Worm (Caenorhabditis elegans) whole organism, mixed stage, embryonic: ENCODE measurements around the gene srh-258.

Experiments used
- bed-3 ChIP-seq: fragments of 200-800 bp; sonication (Bioruptor generic); optimal IDR thresholded peaks from 3 replicates; lab custom pipeline; 2018; ENCODE audit warnings: mild to moderate bottlenecking, missing genetic modification characterization, moderate library complexity, missing compliant biosample characterization
- ceh-43 ChIP-seq: fragments of 200-800 bp; sonication (Bioruptor generic); optimal IDR thresholded peaks from 2 replicates; lab custom pipeline; 2018; ENCODE audit warnings: mild to moderate bottlenecking, missing genetic modification characterization, moderate library complexity, missing compliant biosample characterization
- ces-1 ChIP-seq: fragments of 150-350 bp; optimal IDR thresholded peaks from 2 replicates; lab custom pipeline; 2014; ENCODE audit warnings: missing biosample characterization, missing genetic modification reagents, missing genetic modification characterization
- cnd-1 ChIP-seq: fragments of 200-800 bp; sonication (Bioruptor generic); optimal IDR thresholded peaks from 2 replicates; lab custom pipeline; 2018; ENCODE audit warnings: mild to moderate bottlenecking, missing genetic modification characterization, missing compliant biosample characterization
- drap-1 ChIP-seq: fragments of 200-800 bp; sonication (Bioruptor generic); optimal IDR thresholded peaks from 3 replicates; lab custom pipeline; 2018; ENCODE audit warnings: mild to moderate bottlenecking, missing genetic modification characterization, missing compliant biosample characterization
- elt-1 ChIP-seq: sonication (generic microtip); optimal IDR thresholded peaks from 2 replicates; lab custom pipeline; 2017; ENCODE audit warnings: missing genetic modification characterization, mild to moderate bottlenecking, missing compliant biosample characterization, antibody characterized with exemption, moderate library complexity, borderline replicate concordance; ENCODE audit not compliant: insufficient read depth
- elt-3 ChIP-seq: fragments of 150-350 bp; optimal IDR thresholded peaks from 2 replicates; lab custom pipeline; 2014; ENCODE audit warnings: missing biosample characterization, missing genetic modification characterization
- flh-1 ChIP-seq: fragments of 200-800 bp; sonication (Bioruptor generic); optimal IDR thresholded peaks from 2 replicates; lab custom pipeline; 2018; ENCODE audit warnings: mild to moderate bottlenecking, missing genetic modification characterization, moderate library complexity, missing compliant biosample characterization
- ham-2 ChIP-seq: fragments of 200-800 bp; sonication (Bioruptor generic); optimal IDR thresholded peaks from 2 replicates; lab custom pipeline; 2018; ENCODE audit warnings: mild to moderate bottlenecking, missing genetic modification characterization, missing compliant biosample characterization
- lin-13 ChIP-seq: fragments of 150-350 bp; optimal IDR thresholded peaks from 2 replicates; lab custom pipeline; 2014; ENCODE audit warnings: missing biosample characterization, missing genetic modification characterization
- lin-32 ChIP-seq: fragments of 200-800 bp; sonication (Bioruptor generic); optimal IDR thresholded peaks from 2 replicates; lab custom pipeline; 2018; ENCODE audit warnings: mild to moderate bottlenecking, missing genetic modification characterization, missing compliant biosample characterization
- lsy-2 ChIP-seq: fragments of 150-350 bp; optimal IDR thresholded peaks from 2 replicates; lab custom pipeline; 2014; ENCODE audit warnings: missing biosample characterization, missing genetic modification characterization
- mab-5 ChIP-seq: fragments of 150-350 bp; optimal IDR thresholded peaks from 2 replicates; lab custom pipeline; 2014; ENCODE audit warnings: missing biosample characterization, missing genetic modification characterization
- mep-1 ChIP-seq: fragments of 150-350 bp; optimal IDR thresholded peaks from 2 replicates; lab custom pipeline; 2017; ENCODE audit warnings: missing biosample characterization, missing genetic modification reagents, missing genetic modification characterization, inconsistent platforms
- mls-2 ChIP-seq: sonication (generic microtip); optimal IDR thresholded peaks from 2 replicates; lab custom pipeline; 2016; ENCODE audit warnings: mild to moderate bottlenecking, missing genetic modification characterization, moderate library complexity, missing compliant biosample characterization
- nhr-28 ChIP-seq: fragments of 150-350 bp; optimal IDR thresholded peaks from 2 replicates; lab custom pipeline; 2014; ENCODE audit warnings: missing biosample characterization, missing genetic modification characterization
- nhr-76 ChIP-seq: sonication (generic microtip); optimal IDR thresholded peaks from 2 replicates; lab custom pipeline; 2017; ENCODE audit warnings: missing biosample characterization, missing genetic modification characterization
- pha-4 ChIP-seq: fragments of 150-350 bp; optimal IDR thresholded peaks from 2 replicates; lab custom pipeline; 2018; ENCODE audit warnings: missing biosample characterization, missing genetic modification reagents, missing genetic modification characterization
- snpc-4 ChIP-seq: fragments of 150-350 bp; optimal IDR thresholded peaks from 2 replicates; lab custom pipeline; 2014; ENCODE audit warnings: missing biosample characterization, missing genetic modification characterization
- sptf-1 ChIP-seq: sonication (generic microtip); optimal IDR thresholded peaks from 2 replicates; lab custom pipeline; 2017; ENCODE audit warnings: mild to moderate bottlenecking, missing genetic modification characterization, moderate library complexity, missing compliant biosample characterization
- tbx-8 ChIP-seq: fragments of 200-800 bp; sonication (Bioruptor generic); optimal IDR thresholded peaks from 2 replicates; lab custom pipeline; 2018; ENCODE audit warnings: mild to moderate bottlenecking, missing genetic modification characterization, moderate library complexity, missing compliant biosample characterization
- unc-120 ChIP-seq: sonication (generic microtip); optimal IDR thresholded peaks from 2 replicates; lab custom pipeline; 2017; ENCODE audit warnings: missing genetic modification characterization, missing compliant biosample characterization; ENCODE audit not compliant: poor library complexity, severe bottlenecking
- unc-39 ChIP-seq: fragments of 150-350 bp; optimal IDR thresholded peaks from 2 replicates; lab custom pipeline; 2014; ENCODE audit warnings: missing biosample characterization, missing genetic modification characterization
- unc-62 ChIP-seq: fragments of 150-350 bp; optimal IDR thresholded peaks from 2 replicates; lab custom pipeline; 2014; ENCODE audit warnings: missing biosample characterization, missing genetic modification reagents, missing genetic modification characterization
- zip-8 ChIP-seq: fragments of 150-350 bp; optimal IDR thresholded peaks from 2 replicates; lab custom pipeline; 2014; ENCODE audit warnings: missing biosample characterization, missing genetic modification characterization
- ztf-11 ChIP-seq: fragments of 150-350 bp; optimal IDR thresholded peaks from 2 replicates; lab custom pipeline; 2014; ENCODE audit warnings: missing biosample characterization, missing genetic modification characterization

The srh-258 gene

DNA sequence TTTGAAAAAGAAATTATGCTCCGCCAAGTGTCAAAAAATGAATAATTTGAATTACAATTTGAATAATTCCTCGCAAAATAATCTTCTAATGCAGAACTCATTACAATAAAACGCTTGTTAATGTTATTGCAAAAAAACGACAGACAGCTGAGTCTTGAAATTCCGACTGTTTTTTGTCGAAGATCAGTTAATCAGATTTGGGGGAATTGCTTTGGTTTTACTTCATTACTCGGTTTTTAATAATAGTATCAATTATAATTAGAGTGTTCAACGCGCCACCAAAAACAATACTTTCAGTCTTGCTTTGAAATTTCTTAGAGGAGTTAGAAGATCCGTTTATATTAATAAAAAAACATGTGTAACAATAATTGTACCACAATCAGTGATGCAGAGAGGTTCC, 27.1 kb upstream of the srh-258 start, which contains the start of gene srh-122:
Gene srh-122 (minus strand): TSS at position 101 of the 400 bp plus-strand sequence.
- no peak for TF ChIP-seq nhr-76
- no peak for TF ChIP-seq elt-3 (tag; lab: Kevin White, UChicago)
- TF ChIP-seq elt-1 (tag; lab: Kevin White, UChicago) = no peak
- TF ChIP-seq ces-1 = no peak
- no peak for TF ChIP-seq ham-2 (GFP tag; lab: Kevin White, UChicago)
- no peak for TF ChIP-seq tbx-8 (GFP tag; lab: Kevin White, UChicago)

DNA sequence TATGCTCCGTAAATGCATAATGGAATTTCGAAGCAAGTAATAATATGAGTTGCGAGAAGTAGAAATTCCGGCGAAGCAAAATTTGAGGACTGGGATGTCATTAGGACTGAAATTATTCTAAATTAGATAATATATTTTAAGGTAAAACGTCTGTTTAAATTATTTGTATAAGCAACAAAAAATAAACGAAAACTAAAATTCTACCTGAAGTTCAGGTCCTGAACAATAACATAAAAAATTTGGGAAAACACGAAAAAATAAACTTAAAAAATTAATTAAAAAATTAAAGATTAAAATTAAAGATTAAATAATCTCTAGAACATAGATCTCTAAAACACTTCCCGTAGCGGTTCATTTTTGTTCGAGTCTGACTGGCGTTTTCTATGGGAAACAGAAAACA, 25.1 kb upstream of the srh-258 start, which contains the start of gene srh-251:
Gene srh-251 (minus strand): TSS at position 101 of the 400 bp plus-strand sequence.
- TF ChIP-seq lin-32 (GFP tag; lab: Kevin White, UChicago) = no peak
- no peak for TF ChIP-seq sptf-1
- TF ChIP-seq unc-62 (GFP tag; lab: Kevin White, UChicago) = no peak
- no peak for TF ChIP-seq mep-1 (tag; lab: Kevin White, UChicago)
- no peak for TF ChIP-seq mls-2 (tag; lab: Kevin White, UChicago)
- no peak for TF ChIP-seq elt-1 (tag; lab: Kevin White, UChicago)
- no peak for TF ChIP-seq drap-1 (GFP tag; lab: Kevin White, UChicago)
- no peak for TF ChIP-seq pha-4 (tag; lab: Kevin White, UChicago)
- no peak for TF ChIP-seq unc-39 (tag; lab: Kevin White, UChicago)
- no peak for TF ChIP-seq ztf-11 (tag; lab: Kevin White, UChicago)
- no peak for TF ChIP-seq mab-5
- no peak for TF ChIP-seq zip-8 (tag; lab: Kevin White, UChicago)
- TF ChIP-seq bed-3 (GFP tag; lab: Kevin White, UChicago) = no peak
- TF ChIP-seq unc-120 (tag; lab: Kevin White, UChicago) = no peak

DNA sequence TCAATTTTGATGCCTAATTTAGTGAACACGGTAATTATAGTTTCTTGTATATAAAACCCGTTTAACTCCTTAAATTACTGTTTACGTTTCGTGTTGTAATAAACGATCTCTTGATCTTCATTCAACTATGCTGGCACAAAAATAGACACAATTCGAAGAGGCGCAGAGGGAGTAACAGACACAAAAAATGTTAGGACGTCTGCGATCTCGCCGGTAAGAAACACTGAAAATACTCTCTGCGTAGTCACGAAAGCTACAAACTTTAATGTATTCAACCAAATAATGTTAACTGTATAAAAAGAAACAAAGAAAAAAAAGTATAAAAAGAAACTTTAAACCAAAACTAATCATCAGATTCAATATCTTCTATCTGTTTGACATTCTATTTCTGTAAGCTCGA, 24.1 kb upstream of the srh-258 start, which contains the start of gene dhs-23:
Gene dhs-23 (plus strand): TSS at position 363 of the 400 bp plus-strand sequence.
- TF ChIP-seq unc-120 (tag; lab: Kevin White, UChicago) = no peak

DNA sequence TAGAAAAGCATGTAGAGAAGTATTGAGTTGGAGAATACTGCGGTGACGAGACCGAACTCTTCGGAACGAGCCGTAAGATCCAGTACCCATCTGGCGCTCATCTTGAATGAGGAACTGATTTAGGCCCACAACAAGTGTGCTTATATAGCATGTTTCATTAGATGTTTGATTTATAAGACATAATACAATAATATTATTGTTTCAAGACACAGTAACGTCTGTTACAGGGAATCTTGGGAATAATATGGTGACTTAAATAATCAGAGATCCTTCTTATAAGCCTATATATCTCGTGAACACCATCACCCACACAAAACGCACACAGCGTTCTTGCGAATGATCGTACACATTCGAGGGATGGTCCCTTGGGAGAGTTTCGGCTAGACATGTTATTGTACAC, 21.2 kb upstream of the srh-258 start, which contains the start of gene str-88:
Gene str-88 (minus strand): TSS at position 101 of the 400 bp plus-strand sequence.
- TF ChIP-seq pha-4 (tag; lab: Kevin White, UChicago) (no peak), nhr-28 (tag; lab: Kevin White, UChicago) (no peak), cnd-1 (no peak), snpc-4 (tag; lab: Kevin White, UChicago) (no peak), tbx-8 (GFP tag; lab: Kevin White, UChicago) (no peak), lsy-2 (tag; lab: Kevin White, UChicago) (no peak), zip-8 (tag; lab: Kevin White, UChicago) (no peak), drap-1 (GFP tag; lab: Kevin White, UChicago) (no peak)

DNA sequence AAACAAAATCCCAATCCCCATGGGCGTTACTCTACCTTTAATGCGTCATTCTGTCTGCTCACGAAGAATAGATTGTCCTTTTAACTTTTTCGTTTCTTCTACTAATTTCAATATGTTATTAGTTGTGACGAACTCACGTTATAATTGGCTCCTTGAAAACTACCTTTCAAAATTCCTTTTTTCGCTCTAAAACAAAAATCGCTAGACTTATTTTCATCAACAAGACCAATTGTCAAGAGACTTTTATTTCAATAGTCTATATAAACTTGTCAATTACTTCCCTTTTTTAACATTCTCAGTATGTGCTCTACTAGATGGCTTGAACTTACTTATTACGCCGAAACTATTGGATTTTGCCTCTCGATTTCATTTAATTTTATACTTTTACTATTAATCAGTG, 20.2 kb upstream of the srh-258 start, which contains the start of gene str-102:
Gene str-102 (plus strand): TSS at position 301 of the 400 bp plus-strand sequence.
- no peak for TF ChIP-seq unc-62 (GFP tag; lab: Kevin White, UChicago)

DNA sequence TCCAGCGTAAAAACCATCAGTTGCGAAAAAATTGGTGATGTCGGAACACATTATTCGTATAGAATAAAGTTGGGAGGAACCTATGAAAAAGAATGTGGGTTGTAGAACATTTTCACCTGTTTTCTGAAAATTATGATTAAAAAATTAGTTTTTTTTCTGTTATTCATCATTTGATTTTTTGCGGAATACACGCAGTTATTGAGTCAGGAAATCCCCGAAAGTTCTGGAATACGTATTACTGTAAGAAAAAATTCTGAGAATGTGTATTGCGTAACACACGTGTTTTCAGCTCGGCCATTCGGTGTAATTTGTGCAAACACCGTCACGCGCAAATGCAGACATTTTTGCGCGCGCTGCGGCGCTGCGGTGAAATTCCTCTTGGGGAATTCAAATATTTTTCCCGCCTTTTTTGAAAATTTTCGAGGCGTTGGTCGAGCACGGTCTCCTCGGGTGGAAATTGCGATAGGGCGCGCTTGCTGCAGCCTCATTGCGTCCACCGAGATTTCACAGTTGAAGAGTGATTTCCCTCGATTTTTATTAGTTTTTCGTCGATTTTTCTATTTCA, 16.1 kb upstream of the srh-258 start, which contains the start of gene srh-170:
Gene srh-170 (minus strand): TSS at position 51 of the 565 bp plus-strand sequence.
- TF ChIP-seq bed-3 (GFP tag; lab: Kevin White, UChicago) (no peak), zip-8 (tag; lab: Kevin White, UChicago) (peak; percentile 19)

DNA sequence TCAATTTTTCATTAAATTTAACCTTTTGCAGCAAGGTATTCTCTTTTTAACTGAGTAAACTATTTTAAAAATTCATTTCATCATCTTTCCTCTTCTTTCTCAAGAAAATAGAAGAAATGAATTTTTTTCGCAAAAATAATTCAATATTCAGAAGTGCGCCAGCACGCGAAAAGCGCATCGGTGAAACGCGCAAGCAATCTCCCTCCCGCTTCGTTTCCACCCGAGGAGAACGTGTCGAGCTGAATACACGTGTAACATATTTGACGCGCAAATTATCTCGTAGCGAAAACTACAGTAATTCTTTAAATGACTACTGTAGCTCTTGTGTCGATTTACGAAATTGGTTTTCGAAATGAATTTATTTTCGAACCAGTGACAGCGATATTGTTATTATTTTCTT, 12.9 kb upstream of the srh-258 start:
- no peak for TF ChIP-seq unc-39 (tag; lab: Kevin White, UChicago)
- no peak for TF ChIP-seq lin-13 (tag; lab: Kevin White, UChicago)
- no peak for TF ChIP-seq ceh-43 (GFP tag; lab: Kevin White, UChicago)
- no peak for TF ChIP-seq nhr-76
- TF ChIP-seq flh-1 = no peak
